Fruit fly (Drosophila melanogaster) whole organism, pupa: ENCODE data around the gene CG43232.

ENCODE experiments used
- CG10348 ChIP-seq: fragments of 200-800 bp; sonication (Bioruptor generic); IDR thresholded peaks from 2 replicates; pipeline ENCODE4 v1.3.6; 2022; ENCODE audit warnings: missing biosample characterization, missing genetic modification characterization
- CG12605 ChIP-seq: fragments of 200-800 bp; sonication (Bioruptor generic); IDR thresholded peaks from 2 replicates; pipeline ENCODE4 v1.3.6; 2022; ENCODE audit warnings: missing biosample characterization, missing genetic modification characterization
- CG13204 ChIP-seq: fragments of 200-800 bp; sonication (Bioruptor generic); optimal IDR thresholded peaks from 2 replicates; lab custom pipeline; 2018; ENCODE audit warnings: missing biosample characterization, mild to moderate bottlenecking, missing genetic modification characterization, moderate library complexity
- CG14655 ChIP-seq: fragments of 200-800 bp; sonication (Bioruptor generic); optimal IDR thresholded peaks from 3 replicates; lab custom pipeline; 2017; ENCODE audit warnings: mild to moderate bottlenecking, missing biosample characterization, missing genetic modification reagents, missing genetic modification characterization
- CG15710 ChIP-seq: fragments of 200-800 bp; sonication (Bioruptor generic); optimal IDR thresholded peaks from 2 replicates; lab custom pipeline; 2018; ENCODE audit warnings: missing biosample characterization, mild to moderate bottlenecking, missing genetic modification characterization, moderate library complexity
- CG17806 ChIP-seq: fragments of 200-800 bp; sonication (Bioruptor generic); optimal IDR thresholded peaks from 2 replicates; lab custom pipeline; 2018; ENCODE audit warnings: missing biosample characterization, mild to moderate bottlenecking, missing genetic modification characterization, moderate library complexity
- CG32121 ChIP-seq: fragments of 200-800 bp; sonication (Bioruptor generic); IDR thresholded peaks from 2 replicates; pipeline ENCODE4 v1.3.6; 2022; ENCODE audit warnings: missing biosample characterization, missing genetic modification characterization
- CG34367 ChIP-seq: fragments of 200-800 bp; sonication (Bioruptor generic); optimal IDR thresholded peaks from 2 replicates; lab custom pipeline; 2018; ENCODE audit warnings: missing biosample characterization, mild to moderate bottlenecking, missing genetic modification characterization
- CG4496 ChIP-seq: fragments of 200-800 bp; sonication (Bioruptor generic); IDR thresholded peaks from 3 replicates; pipeline ENCODE4 v1.3.6; 2022; ENCODE audit warnings: missing biosample characterization, missing genetic modification characterization
- CG8159 ChIP-seq: fragments of 200-800 bp; sonication (Bioruptor generic); optimal IDR thresholded peaks from 3 replicates; lab custom pipeline; 2018; ENCODE audit warnings: missing biosample characterization, mild to moderate bottlenecking, missing genetic modification characterization, moderate library complexity
- CG8301 ChIP-seq: fragments of 200-800 bp; sonication (Bioruptor generic); optimal IDR thresholded peaks from 2 replicates; lab custom pipeline; 2018; ENCODE audit warnings: missing biosample characterization, mild to moderate bottlenecking, missing genetic modification characterization
- CG9948 ChIP-seq: fragments of 200-800 bp; sonication (Bioruptor generic); optimal IDR thresholded peaks from 2 replicates; lab custom pipeline; 2018; ENCODE audit warnings: missing biosample characterization, mild to moderate bottlenecking, missing genetic modification characterization, moderate library complexity
- D1 ChIP-seq: fragments of 200-800 bp; sonication (Bioruptor generic); optimal IDR thresholded peaks from 2 replicates; lab custom pipeline; 2018; ENCODE audit warnings: missing biosample characterization, mild to moderate bottlenecking, missing genetic modification characterization, moderate library complexity
- EcR ChIP-seq: fragments of 200-800 bp; sonication (Bioruptor generic); optimal IDR thresholded peaks from 3 replicates; lab custom pipeline; 2019; ENCODE audit warnings: missing biosample characterization, missing genetic modification characterization, mild to moderate bottlenecking, moderate library complexity, missing genetic modification reagents
- Ets98B ChIP-seq: fragments of 200-800 bp; sonication (Bioruptor generic); IDR thresholded peaks from 2 replicates; pipeline ENCODE4 v1.3.6; 2022; ENCODE audit warnings: missing biosample characterization, missing genetic modification characterization
- Pif1A ChIP-seq: fragments of 200-800 bp; sonication (Bioruptor generic); optimal IDR thresholded peaks from 3 replicates; lab custom pipeline; 2016; ENCODE audit warnings: missing biosample characterization, missing genetic modification characterization
- Pif1B ChIP-seq: fragments of 200-800 bp; sonication (Bioruptor generic); optimal IDR thresholded peaks from 3 replicates; lab custom pipeline; 2016; ENCODE audit warnings: missing biosample characterization, missing genetic modification characterization
- Snoo ChIP-seq: fragments of 200-800 bp; sonication (Bioruptor generic); optimal IDR thresholded peaks from 3 replicates; lab custom pipeline; 2017; ENCODE audit warnings: missing biosample characterization, mild to moderate bottlenecking, missing genetic modification characterization, inconsistent platforms
- fd96Ca ChIP-seq: fragments of 200-800 bp; sonication (Bioruptor generic); IDR thresholded peaks from 3 replicates; pipeline ENCODE4 v1.3.6; 2022; ENCODE audit warnings: missing biosample characterization, missing genetic modification characterization
- gl ChIP-seq: fragments of 200-800 bp; sonication (Bioruptor generic); optimal IDR thresholded peaks from 2 replicates; lab custom pipeline; 2018; ENCODE audit warnings: missing biosample characterization, mild to moderate bottlenecking, missing genetic modification characterization
- rn ChIP-seq: fragments of 200-800 bp; sonication (Bioruptor generic); IDR thresholded peaks from 2 replicates; pipeline ENCODE4 v1.3.6; 2022; ENCODE audit warnings: missing biosample characterization, missing genetic modification characterization

Gene CG43232

dm6 chr2L:6968013-6968517 is 36.1 kb downstream of the CG43232 start:
- TF ChIP-seq CG15710 (tag; lab: Kevin White, UChicago) (no peak), Pif1A (GFP tag; lab: Kevin White, UChicago) (no peak), Ets98B (peak; percentile 48), CG17806 (tag; lab: Kevin White, UChicago) (peak; percentile 42), D1 (no peak), CG14655 (GFP tag; lab: Kevin White, UChicago) (no peak), CG8301 (tag; lab: Kevin White, UChicago) (no peak), Pif1B (GFP tag; lab: Kevin White, UChicago) (no peak), CG10348 (GFP tag; lab: Robert Waterston, UW) (no peak), gl (no peak), rn (GFP tag; lab: Robert Waterston, UW) (0 out of 2 replicates have a peak, but pooled peaks have one; percentile 11), CG12605 (peak; percentile 32; the same call in 1 of the 2 replicates), CG34367 (no peak), CG32121 (GFP tag; lab: Robert Waterston, UW) (no peak), CG13204 (GFP tag; lab: Kevin White, UChicago) (no peak), Snoo (peak; percentile 22), CG9948 (tag; lab: Kevin White, UChicago) (no peak), fd96Ca (GFP tag; lab: Robert Waterston, UW) (no peak), CG4496 (peak; percentile 36; the same call in 1 of the 3 replicates), CG8159 (tag; lab: Kevin White, UChicago) (peak; percentile 32), EcR (GFP tag; lab: Kevin White, UChicago) (no peak)

- TF ChIP-seq rn (GFP tag; lab: Robert Waterston, UW) (no peak), CG4496 (no peak), CG14655 (GFP tag; lab: Kevin White, UChicago) (no peak), CG13204 (GFP tag; lab: Kevin White, UChicago) (no peak), CG32121 (GFP tag; lab: Robert Waterston, UW) (no peak), CG34367 (no peak), Pif1B (GFP tag; lab: Kevin White, UChicago) (no peak), CG9948 (tag; lab: Kevin White, UChicago) (no peak), Snoo (no peak), CG8301 (tag; lab: Kevin White, UChicago) (no peak), fd96Ca (GFP tag; lab: Robert Waterston, UW) (no peak), CG15710 (tag; lab: Kevin White, UChicago) (no peak), EcR (GFP tag; lab: Kevin White, UChicago) (no peak)
Measured at dm6 chr2L:6970813-6971212, 38.9 kb downstream of the CG43232 start.

- TF ChIP-seq Ets98B: no peak
- no peak for TF ChIP-seq CG9948 (tag; lab: Kevin White, UChicago)
- no peak for TF ChIP-seq CG13204 (GFP tag; lab: Kevin White, UChicago)
- TF ChIP-seq CG32121 (GFP tag; lab: Robert Waterston, UW): no peak
- no peak for TF ChIP-seq EcR (GFP tag; lab: Kevin White, UChicago)
- TF ChIP-seq CG10348 (GFP tag; lab: Robert Waterston, UW): no peak
- no peak for TF ChIP-seq rn (GFP tag; lab: Robert Waterston, UW)
- TF ChIP-seq CG15710 (tag; lab: Kevin White, UChicago): no peak
- TF ChIP-seq fd96Ca (GFP tag; lab: Robert Waterston, UW): no peak
- no peak for TF ChIP-seq gl
- no peak for TF ChIP-seq CG12605
- no peak for TF ChIP-seq CG8301 (tag; lab: Kevin White, UChicago)
- TF ChIP-seq CG8159 (tag; lab: Kevin White, UChicago): no peak
- no peak for TF ChIP-seq CG14655 (GFP tag; lab: Kevin White, UChicago)
- no peak for TF ChIP-seq Pif1B (GFP tag; lab: Kevin White, UChicago)
- TF ChIP-seq CG17806 (tag; lab: Kevin White, UChicago): no peak
- TF ChIP-seq D1: no peak
Measured at dm6 chr2L:6971597-6972036, 39.7 kb downstream of the CG43232 start, which contains the start of gene snRNP-U1-70K. TSS of gene snRNP-U1-70K (minus strand) at chr2L:6971737.
